Fruit fly (Drosophila melanogaster): ENCODE results near the gene CG12061.

CG12061 gene

dm6 chrX:23071237-23071688 lies 35.4 kb downstream of the CG12061 start (continued):
- TF ChIP-seq TFAM (GFP tag; optimal IDR thresholded peaks at IDR 0.05) (no peak), CG12659 (GFP tag; optimal IDR thresholded peaks at IDR 0.05) (no peak), unpg (GFP tag; optimal IDR thresholded peaks at IDR 0.05) (no peak), vfl (GFP tag; optimal IDR thresholded peaks at IDR 0.05) (no peak), CG3065 (GFP tag; optimal IDR thresholded peaks at IDR 0.05) (no peak), ara (GFP tag; IDR thresholded peaks at IDR 0.05) (no peak), CG10543 (GFP tag; optimal IDR thresholded peaks at IDR 0.05) (no peak), Optix (GFP tag; IDR thresholded peaks at IDR 0.05) (no peak), pfk (GFP tag; optimal IDR thresholded peaks at IDR 0.05) (no peak), Sry-δ (GFP tag; optimal IDR thresholded peaks at IDR 0.05) (no peak), zf30C (GFP tag; optimal IDR thresholded peaks at IDR 0.05) (peak; percentile 6), Ssrp (tag; optimal IDR thresholded peaks at IDR 0.05) (peak; percentile 36), CG13424 (tag; optimal IDR thresholded peaks at IDR 0.05) (peak; percentile 16), BtbVII (GFP tag; optimal IDR thresholded peaks at IDR 0.05) (no peak), CG11504 (tag; optimal IDR thresholded peaks at IDR 0.05) (peak; percentile 52), Sox100B (GFP tag; optimal IDR thresholded peaks at IDR 0.05) (peak; percentile 49), CG17359 (tag; optimal IDR thresholded peaks at IDR 0.05) (no peak), CG10209 (GFP tag; optimal IDR thresholded peaks at IDR 0.05) (peak; percentile 16), sens (GFP tag) (peak; percentile 66)

- TF ChIP-seq sens (GFP tag) (no peak), grn (GFP tag; optimal IDR thresholded peaks at IDR 0.05) (peak; percentile 8), sug (tag; optimal IDR thresholded peaks at IDR 0.05) (peak; percentile 63), GATAe (GFP tag; conservative IDR thresholded peaks at IDR 0.05) (peak; percentile 48), Pdp1 (GFP tag; optimal IDR thresholded peaks at IDR 0.05) (peak in 1 of 2 experiments; percentile 29), mirr (GFP tag; optimal IDR thresholded peaks at IDR 0.05) (peak; percentile 54), exex (tag; optimal IDR thresholded peaks at IDR 0.05) (peak; percentile 71), Sin3A (optimal IDR thresholded peaks at IDR 0.05) (no peak), CG34376 (GFP tag; optimal IDR thresholded peaks at IDR 0.05) (peak; percentile 36)
Observed at dm6 chrX:23073402-23073801, 37.5 kb downstream of the CG12061 start.

dm6 chrX:23082407-23082905 lies 46.6 kb downstream of the CG12061 start, which contains the start of the genes CG17163 and CG17168:
TSS of gene CG17163 (minus strand) at chrX:23082709.
TSS of gene CG17168 (plus strand) at chrX:23082738.
- no peak for TF ChIP-seq Xrp1 (GFP tag; IDR thresholded peaks at IDR 0.05)
- no peak for TF ChIP-seq CG8765 (GFP tag; IDR thresholded peaks at IDR 0.05)
- TF ChIP-seq CG7556 (GFP tag; optimal IDR thresholded peaks at IDR 0.05): no peak
- TF ChIP-seq Med (GFP tag): peak; percentile 39
- no peak for TF ChIP-seq CG16863 (GFP tag; optimal IDR thresholded peaks at IDR 0.05)
- TF ChIP-seq CG11093 (GFP tag; IDR thresholded peaks at IDR 0.05): no peak
- peak; percentile 14 for TF ChIP-seq CG15514 (GFP tag; optimal IDR thresholded peaks at IDR 0.05)
- no peak for TF ChIP-seq YL-1 (GFP tag; optimal IDR thresholded peaks at IDR 0.05)
- 0 out of 3 replicates have a peak, but pooled peaks have one; percentile 11 for TF ChIP-seq CG34224 (GFP tag; IDR thresholded peaks at IDR 0.05; ENCODE audit: partially characterized antibody)
- no peak for TF ChIP-seq CG18599 (GFP tag; optimal IDR thresholded peaks at IDR 0.05)
- TF ChIP-seq CG43689 (GFP tag; IDR thresholded peaks at IDR 0.05): no peak
- TF ChIP-seq C15 (GFP tag; IDR thresholded peaks at IDR 0.05): no peak
- TF ChIP-seq CG13296 (GFP tag; optimal IDR thresholded peaks at IDR 0.05): no peak
- TF ChIP-seq CG6689 (GFP tag; IDR thresholded peaks at IDR 0.05): no peak
- no peak for TF ChIP-seq caup (GFP tag; optimal IDR thresholded peaks at IDR 0.05; ENCODE audit: severe bottlenecking)
- TF ChIP-seq CG6683 (GFP tag; optimal IDR thresholded peaks at IDR 0.05): no peak
- TF ChIP-seq gce (GFP tag; IDR thresholded peaks at IDR 0.05): no peak
- no peak for TF ChIP-seq grau (tag; optimal IDR thresholded peaks at IDR 0.05)
- TF ChIP-seq HLH4C (GFP tag; IDR thresholded peaks at IDR 0.05; ENCODE audit: partially characterized antibody): peak; percentile 28; the same call in 2 of the 3 replicates
- no peak for TF ChIP-seq rib (GFP tag; IDR thresholded peaks at IDR 0.05)
- TF ChIP-seq trh (GFP tag; optimal IDR thresholded peaks at IDR 0.05): no peak
- TF ChIP-seq cg (GFP tag; optimal IDR thresholded peaks at IDR 0.05): no peak
